Worm (Caenorhabditis elegans): ENCODE data around the gene R07E5.11.

ce11 chrIII:4395857-4396256, 19.2 kb downstream of the R07E5.11 start:
- TF ChIP-seq nhr-12 (tag; optimal IDR thresholded peaks at IDR 0.05) (no peak), fos-1 (tag; optimal IDR thresholded peaks at IDR 0.05) (no peak), ama-1 (optimal IDR thresholded peaks at IDR 0.05) (no peak), ztf-11 (tag; optimal IDR thresholded peaks at IDR 0.05) (no peak), nhr-11 (tag; optimal IDR thresholded peaks at IDR 0.05) (no peak), pha-4 (tag; optimal IDR thresholded peaks at IDR 0.05) (no peak), jun-1 (tag; optimal IDR thresholded peaks at IDR 0.05) (no peak), nhr-28 (tag; optimal IDR thresholded peaks at IDR 0.05) (no peak), elt-2 (tag; optimal IDR thresholded peaks at IDR 0.05) (no peak), fkh-10 (GFP tag; optimal IDR thresholded peaks at IDR 0.05) (no peak), snpc-4 (tag; optimal IDR thresholded peaks at IDR 0.05) (no peak)
